Fruit fly (Drosophila melanogaster) whole organism, adult: ENCODE measurements around the gene CG44422.

Source experiments
- CG11617 ChIP-seq: fragments of 200-800 bp; sonication (Bioruptor generic); optimal IDR thresholded peaks from 2 replicates; lab custom pipeline; 2017; ENCODE audit warnings: mild to moderate bottlenecking, missing biosample characterization, missing genetic modification reagents, missing genetic modification characterization
- CG12768 ChIP-seq: fragments of 200-800 bp; sonication (Bioruptor generic); optimal IDR thresholded peaks from 2 replicates; lab custom pipeline; 2017; ENCODE audit warnings: missing biosample characterization, missing genetic modification characterization, mild to moderate bottlenecking, moderate library complexity, missing genetic modification reagents
- CG14711 ChIP-seq: fragments of 200-800 bp; sonication (Bioruptor generic); optimal IDR thresholded peaks from 2 replicates; lab custom pipeline; 2018; ENCODE audit warnings: missing biosample characterization, mild to moderate bottlenecking, missing genetic modification characterization, moderate library complexity
- CG1620 ChIP-seq: fragments of 200-800 bp; sonication (Bioruptor generic); optimal IDR thresholded peaks from 2 replicates; lab custom pipeline; 2016; ENCODE audit warnings: missing biosample characterization, missing genetic modification characterization
- CG33017 ChIP-seq: fragments of 200-800 bp; sonication (Bioruptor generic); optimal IDR thresholded peaks from 2 replicates; lab custom pipeline; 2018; ENCODE audit warnings: missing biosample characterization, mild to moderate bottlenecking, missing genetic modification characterization, moderate library complexity
- CG5204 ChIP-seq: fragments of 200-800 bp; sonication (Bioruptor generic); optimal IDR thresholded peaks from 2 replicates; lab custom pipeline; 2016; ENCODE audit warnings: missing biosample characterization, missing genetic modification characterization
- CG7045 ChIP-seq: fragments of 200-800 bp; sonication (Bioruptor generic); optimal IDR thresholded peaks from 2 replicates; lab custom pipeline; 2017; ENCODE audit warnings: missing biosample characterization, mild to moderate bottlenecking, missing genetic modification characterization
- CG7101 ChIP-seq: fragments of 200-800 bp; sonication (Bioruptor generic); optimal IDR thresholded peaks from 2 replicates; lab custom pipeline; 2018; ENCODE audit warnings: missing biosample characterization, mild to moderate bottlenecking, missing genetic modification characterization, moderate library complexity
- Clk ChIP-seq: fragments of 200-800 bp; sonication (Bioruptor generic); optimal IDR thresholded peaks from 2 replicates; lab custom pipeline; 2017; ENCODE audit warnings: missing biosample characterization, missing genetic modification characterization
- Crg-1 ChIP-seq: fragments of 200-800 bp; sonication (Bioruptor generic); optimal IDR thresholded peaks from 2 replicates; lab custom pipeline; 2016; ENCODE audit warnings: missing biosample characterization, missing genetic modification characterization
- Hr96 ChIP-seq: fragments of 200-800 bp; sonication (Bioruptor generic); optimal IDR thresholded peaks from 2 replicates; lab custom pipeline; 2016; ENCODE audit warnings: missing biosample characterization, missing genetic modification characterization
- Mnt ChIP-seq: fragments of 200-800 bp; sonication (Bioruptor generic); optimal IDR thresholded peaks from 2 replicates; lab custom pipeline; 2016; ENCODE audit warnings: missing biosample characterization, mild to moderate bottlenecking, missing genetic modification characterization
- bab1 ChIP-seq: fragments of 200-800 bp; sonication (Bioruptor generic); optimal IDR thresholded peaks from 3 replicates; lab custom pipeline; 2019; ENCODE audit warnings: missing biosample characterization, mild to moderate bottlenecking, missing genetic modification characterization, moderate library complexity
- cic ChIP-seq: fragments of 200-800 bp; sonication (Bioruptor generic); optimal IDR thresholded peaks from 2 replicates; lab custom pipeline; 2017; ENCODE audit warnings: missing biosample characterization, mild to moderate bottlenecking, missing genetic modification characterization, moderate library complexity
- cnc ChIP-seq, 2 experiments: fragments of >200 bp; optimal IDR thresholded peaks; 2 replicates each; lab custom pipeline; 2017
- kay ChIP-seq: fragments of 200-800 bp; sonication (Bioruptor generic); peaks from one replicate; lab custom pipeline; 2016; ENCODE audit warnings: missing biosample characterization, missing genetic modification characterization, borderline replicate concordance
- ovo ChIP-seq: fragments of 200-800 bp; sonication (Bioruptor generic); optimal IDR thresholded peaks from 2 replicates; lab custom pipeline; 2016; ENCODE audit warnings: missing biosample characterization, missing genetic modification characterization
- pad ChIP-seq: fragments of 200-800 bp; sonication (Bioruptor generic); optimal IDR thresholded peaks from 3 replicates; lab custom pipeline; 2017; ENCODE audit warnings: missing biosample characterization, missing genetic modification characterization, mild to moderate bottlenecking, moderate library complexity, missing genetic modification reagents
- tj ChIP-seq: fragments of 200-800 bp; sonication (Bioruptor generic); optimal IDR thresholded peaks from 3 replicates; lab custom pipeline; 2017; ENCODE audit warnings: missing biosample characterization, mild to moderate bottlenecking, missing genetic modification characterization, moderate library complexity
- toe ChIP-seq: fragments of 200-800 bp; sonication (Bioruptor generic); optimal IDR thresholded peaks from 2 replicates; lab custom pipeline; 2016; ENCODE audit warnings: missing biosample characterization, missing genetic modification characterization

CG44422 gene

dm6 chrX:11338047-11338747 lies 35.6 kb upstream of the CG44422 start:
- TF ChIP-seq bab1 (peak; percentile 22), CG14711 (tag; lab: Kevin White, UChicago) (peak; percentile 2), CG11617 (peak; percentile 13), tj (GFP tag; lab: Kevin White, UChicago) (peak; percentile 4), CG7045 (peak; percentile 20), CG33017 (no peak), Clk (GFP tag; lab: Kevin White, UChicago) (no peak)

dm6 chrX:11326213-11326731 lies 23.7 kb upstream of the CG44422 start:
- TF ChIP-seq bab1 (peak; percentile 77), CG7045 (peak; percentile 73), kay (GFP tag; lab: Kevin White, UChicago) (peak; percentile 96), Crg-1 (GFP tag; lab: Kevin White, UChicago) (peak; percentile 72), CG7101 (peak; percentile 84), CG14711 (tag; lab: Kevin White, UChicago) (peak; percentile 72), Hr96 (GFP tag; lab: Kevin White, UChicago) (no peak), ovo (GFP tag; lab: Kevin White, UChicago) (peak; percentile 91), cic (GFP tag; lab: Kevin White, UChicago) (peak; percentile 49), toe (GFP tag; lab: Kevin White, UChicago) (no peak), CG12768 (peak; percentile 78), Clk (GFP tag; lab: Kevin White, UChicago) (peak; percentile 28), tj (GFP tag; lab: Kevin White, UChicago) (peak; percentile 59), Mnt (GFP tag; lab: Kevin White, UChicago) (peak; percentile 66), cnc (optimal IDR thresholded peaks at IDR 0.05; lab: Kevin White, UChicago) (no peak), pad (GFP tag; lab: Kevin White, UChicago) (peak; percentile 65), CG11617 (peak; percentile 83), CG1620 (GFP tag; lab: Kevin White, UChicago) (peak; percentile 59), CG33017 (peak; percentile 81), CG5204 (GFP tag; lab: Kevin White, UChicago) (no peak)

dm6 chrX:11325175-11325768 lies 22.7 kb upstream of the CG44422 start, which contains the start of gene Gapvd1:
Gene Gapvd1 (plus strand): TSS chrX:11325385.
- TF ChIP-seq CG33017 (no peak), CG1620 (GFP tag; lab: Kevin White, UChicago) (peak; percentile 20), Mnt (GFP tag; lab: Kevin White, UChicago) (peak; percentile 78), kay (GFP tag; lab: Kevin White, UChicago) (no peak), bab1 (peak; percentile 59), CG14711 (tag; lab: Kevin White, UChicago) (peak; percentile 21), ovo (GFP tag; lab: Kevin White, UChicago) (no peak), cic (GFP tag; lab: Kevin White, UChicago) (no peak), Clk (GFP tag; lab: Kevin White, UChicago) (no peak), CG7101 (peak; percentile 14), CG11617 (peak; percentile 12), CG7045 (no peak), Crg-1 (GFP tag; lab: Kevin White, UChicago) (no peak)

dm6 chrX:11322659-11323058 lies 20.1 kb upstream of the CG44422 start:
- TF ChIP-seq CG7045 (no peak), Clk (GFP tag; lab: Kevin White, UChicago) (no peak), CG11617 (no peak), kay (GFP tag; lab: Kevin White, UChicago) (no peak), CG14711 (tag; lab: Kevin White, UChicago) (no peak), Mnt (GFP tag; lab: Kevin White, UChicago) (no peak), cnc (optimal IDR thresholded peaks at IDR 0.05; lab: Kevin White, UChicago) (no peak), tj (GFP tag; lab: Kevin White, UChicago) (no peak), Crg-1 (GFP tag; lab: Kevin White, UChicago) (no peak), CG5204 (GFP tag; lab: Kevin White, UChicago) (no peak)

- TF ChIP-seq bab1: no peak
Observed at dm6 chrX:11322257-11322656, 19.7 kb upstream of the CG44422 start, which contains the start of gene sisA. Gene sisA (minus strand): TSS chrX:11322357.

dm6 chrX:11319916-11320315 lies 17.3 kb upstream of the CG44422 start:
- no peak for TF ChIP-seq CG12768
- TF ChIP-seq CG7101: no peak
- no peak for TF ChIP-seq CG14711 (tag; lab: Kevin White, UChicago)
- no peak for TF ChIP-seq Hr96 (GFP tag; lab: Kevin White, UChicago)
- no peak for TF ChIP-seq toe (GFP tag; lab: Kevin White, UChicago)
- TF ChIP-seq pad (GFP tag; lab: Kevin White, UChicago): no peak
- no peak for TF ChIP-seq kay (GFP tag; lab: Kevin White, UChicago)
- no peak for TF ChIP-seq CG7045
- no peak for TF ChIP-seq CG11617
- TF ChIP-seq Clk (GFP tag; lab: Kevin White, UChicago): no peak
- no peak for TF ChIP-seq bab1
- no peak for TF ChIP-seq tj (GFP tag; lab: Kevin White, UChicago)
- no peak for TF ChIP-seq Crg-1 (GFP tag; lab: Kevin White, UChicago)
- TF ChIP-seq CG1620 (GFP tag; lab: Kevin White, UChicago): no peak
- no peak for TF ChIP-seq Mnt (GFP tag; lab: Kevin White, UChicago)
- TF ChIP-seq CG33017: no peak
- TF ChIP-seq cic (GFP tag; lab: Kevin White, UChicago): no peak
